Worm (Caenorhabditis elegans): ENCODE measurements around the gene vps-33.2.

The vps-33.2 gene

ce11 chrII:6566628-6567180 lies 34.3 kb upstream of the vps-33.2 start, which contains the start of the genes F18C5.5 and F18C5.9:
TSS of gene F18C5.5 (minus strand) at chrII:6566728.
TSS of gene F18C5.9 (plus strand) at chrII:6567130.
- TF ChIP-seq sma-3 (GFP tag; optimal IDR thresholded peaks at IDR 0.05): no peak

DNA sequence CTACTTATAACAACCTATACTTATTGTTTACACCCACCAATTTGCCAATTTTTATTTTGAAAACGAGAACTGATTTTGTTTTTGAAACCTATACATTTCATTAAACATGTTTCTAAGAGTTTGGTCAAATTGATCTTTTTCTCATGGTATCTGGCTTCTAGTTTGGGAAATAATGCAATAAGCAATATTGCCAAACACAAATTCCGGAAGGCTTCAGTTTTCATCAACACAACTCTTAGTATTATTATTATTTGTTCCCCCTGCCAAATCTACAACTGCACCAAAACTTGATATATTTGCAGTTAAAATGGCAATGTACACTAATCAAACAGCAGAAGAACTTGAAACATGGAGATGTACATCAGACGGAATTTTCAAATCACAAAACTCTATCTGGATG lies 32.3 kb upstream of the vps-33.2 start, which contains the start of gene sra-27:
sra-27 (plus strand) TSS at position 301 of the 400 bp plus-strand sequence.
- no peak for TF ChIP-seq mab-5 (tag; optimal IDR thresholded peaks at IDR 0.05)
- TF ChIP-seq unc-62 (GFP tag; optimal IDR thresholded peaks at IDR 0.05): no peak
- no peak for TF ChIP-seq snpc-4 (tag; optimal IDR thresholded peaks at IDR 0.05)
- TF ChIP-seq nhr-25 (tag; optimal IDR thresholded peaks at IDR 0.05): no peak
- TF ChIP-seq crh-2 (tag; optimal IDR thresholded peaks at IDR 0.05): no peak
- TF ChIP-seq ceh-82 (tag; optimal IDR thresholded peaks at IDR 0.05): no peak
- no peak for TF ChIP-seq mdl-1 (tag; optimal IDR thresholded peaks at IDR 0.05)
- TF ChIP-seq blmp-1 (tag; optimal IDR thresholded peaks at IDR 0.05; ENCODE audit: insufficient read depth): no peak
- TF ChIP-seq skn-1 (tag; optimal IDR thresholded peaks at IDR 0.05): no peak

ce11 chrII:6573677-6574076 lies 27.3 kb upstream of the vps-33.2 start, which contains the start of gene sra-28:
TSS of gene sra-28 (minus strand) at chrII:6573777.
- TF ChIP-seq F13H6.1 (tag; optimal IDR thresholded peaks at IDR 0.05) (no peak), unc-39 (tag; optimal IDR thresholded peaks at IDR 0.05) (no peak), mab-5 (tag; optimal IDR thresholded peaks at IDR 0.05) (no peak), elt-1 (tag; optimal IDR thresholded peaks at IDR 0.05) (no peak), nhr-21 (tag; optimal IDR thresholded peaks at IDR 0.05) (no peak), nhr-10 (tag; optimal IDR thresholded peaks at IDR 0.05) (no peak), dmd-4 (tag; optimal IDR thresholded peaks at IDR 0.05) (no peak), nhr-77 (tag; optimal IDR thresholded peaks at IDR 0.05) (no peak), aly-2 (tag; optimal IDR thresholded peaks at IDR 0.05) (no peak), nhr-6 (tag; optimal IDR thresholded peaks at IDR 0.05) (no peak), egl-27 (tag; optimal IDR thresholded peaks at IDR 0.05) (no peak)

ce11 chrII:6575647-6576046 lies 25.4 kb upstream of the vps-33.2 start, which contains the start of gene sra-29:
TSS of gene sra-29 (minus strand) at chrII:6575747.
- TF ChIP-seq ama-1 (optimal IDR thresholded peaks at IDR 0.05) (no peak), alr-1 (tag; optimal IDR thresholded peaks at IDR 0.05) (no peak), unc-55 (GFP tag; optimal IDR thresholded peaks at IDR 0.05) (no peak)

- no peak for TF ChIP-seq ceh-82 (tag; optimal IDR thresholded peaks at IDR 0.05)
- no peak for TF ChIP-seq sem-4 (tag; optimal IDR thresholded peaks at IDR 0.05)
- no peak for TF ChIP-seq lin-39 (tag; optimal IDR thresholded peaks at IDR 0.05)
- no peak for TF ChIP-seq ztf-1 (GFP tag; conservative IDR thresholded peaks at IDR 0.05)
- no peak for TF ChIP-seq elt-3 (tag; optimal IDR thresholded peaks at IDR 0.05)
Observed at ce11 chrII:6578378-6578777, 22.6 kb upstream of the vps-33.2 start, which contains the start of gene sra-31. TSS of gene sra-31 (minus strand) at chrII:6578478.

ce11 chrII:6581236-6581635 lies 19.8 kb upstream of the vps-33.2 start, which contains the start of gene C56C10.6:
TSS of gene C56C10.6 (minus strand) at chrII:6581336.
- TF ChIP-seq Y55F3AM.14 (GFP tag; optimal IDR thresholded peaks at IDR 0.05): no peak
- no peak for TF ChIP-seq ztf-11 (tag; optimal IDR thresholded peaks at IDR 0.05)
- no peak for TF ChIP-seq peb-1 (tag; optimal IDR thresholded peaks at IDR 0.05)
- TF ChIP-seq ztf-1 (GFP tag; conservative IDR thresholded peaks at IDR 0.05): no peak
- TF ChIP-seq crh-2 (tag; optimal IDR thresholded peaks at IDR 0.05): no peak
- TF ChIP-seq ceh-16 (tag; optimal IDR thresholded peaks at IDR 0.05): no peak
- no peak for TF ChIP-seq lsy-2 (tag; optimal IDR thresholded peaks at IDR 0.05)
- TF ChIP-seq mdl-1 (tag; optimal IDR thresholded peaks at IDR 0.05): no peak
- no peak for TF ChIP-seq unc-39 (tag; optimal IDR thresholded peaks at IDR 0.05)
- TF ChIP-seq F13H6.1 (tag; optimal IDR thresholded peaks at IDR 0.05): no peak
- TF ChIP-seq ceh-82 (tag; optimal IDR thresholded peaks at IDR 0.05): no peak

Measured in whole organism, L2 larva.